Worm (Caenorhabditis elegans) whole organism, L2 larva: ENCODE data around the gene blos-7.

Experiments
- ama-1 ChIP-seq: fragments of 150-350 bp; optimal IDR thresholded peaks from 2 replicates; lab custom pipeline; 2018; ENCODE audit warnings: inconsistent platforms
- ztf-1 ChIP-seq: fragments of 200-800 bp; sonication (Bioruptor generic); conservative IDR thresholded peaks from 2 replicates; pipeline ENCODE4 v1.3.6; 2022; ENCODE audit warnings: missing genetic modification characterization, missing compliant biosample characterization

DNA sequence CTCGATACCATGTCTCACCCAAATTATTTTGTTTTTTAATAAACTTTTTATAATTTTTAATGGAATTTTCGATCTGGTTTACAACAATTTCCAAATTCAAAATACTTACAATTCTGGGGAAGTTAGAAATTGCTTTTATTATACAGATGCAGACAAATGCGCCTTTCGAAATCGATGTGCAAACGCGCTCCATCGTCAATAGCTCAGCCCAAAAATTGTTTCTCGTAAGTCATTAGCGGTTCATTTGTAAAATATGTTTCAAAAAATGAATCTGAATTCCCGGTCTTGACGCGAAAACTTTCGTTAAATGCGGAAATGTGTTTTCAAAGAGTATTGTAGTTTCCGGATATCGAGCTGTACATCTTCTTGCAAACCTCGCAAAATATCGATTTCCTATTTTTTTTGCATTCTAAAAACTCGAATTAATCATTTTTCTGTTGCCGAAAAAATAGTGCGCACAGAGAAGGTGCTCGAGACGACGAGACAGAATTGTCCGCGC, 3.2 kb downstream of the blos-7 start, which contains the start of gene Y37E11B.1:
- TF ChIP-seq ztf-1 (GFP tag; lab: Robert Waterston, UW) (no peak), ama-1 (lab: Kevin White, UChicago) (no peak)
